Worm (Caenorhabditis elegans): ENCODE data around the gene T20D4.7.

T20D4.7 gene

DNA sequence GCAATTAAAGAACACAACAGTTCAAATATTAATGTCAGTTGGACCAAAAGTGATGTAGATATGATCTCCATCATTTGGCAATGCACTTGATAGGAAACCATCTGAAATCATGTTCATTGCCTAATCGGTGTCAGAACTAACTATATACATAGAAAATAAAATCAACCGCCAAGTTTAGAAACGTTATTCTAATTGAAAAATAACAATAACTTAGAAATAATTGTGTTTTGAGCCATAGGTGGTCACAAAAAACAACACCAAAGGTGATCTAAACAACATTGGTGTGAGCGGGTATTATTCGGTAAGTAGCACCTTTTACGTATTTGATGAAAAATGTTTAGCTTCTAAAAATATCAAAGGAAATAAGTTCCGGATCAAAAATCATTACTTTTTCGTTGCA, 15.6 kb downstream of the T20D4.7 start, which contains the start of gene srab-21:
TSS of gene srab-21 (minus strand) at position 101 of the 400 bp plus-strand sequence.
- TF ChIP-seq unc-62 (GFP tag; optimal IDR thresholded peaks at IDR 0.05): no peak

DNA sequence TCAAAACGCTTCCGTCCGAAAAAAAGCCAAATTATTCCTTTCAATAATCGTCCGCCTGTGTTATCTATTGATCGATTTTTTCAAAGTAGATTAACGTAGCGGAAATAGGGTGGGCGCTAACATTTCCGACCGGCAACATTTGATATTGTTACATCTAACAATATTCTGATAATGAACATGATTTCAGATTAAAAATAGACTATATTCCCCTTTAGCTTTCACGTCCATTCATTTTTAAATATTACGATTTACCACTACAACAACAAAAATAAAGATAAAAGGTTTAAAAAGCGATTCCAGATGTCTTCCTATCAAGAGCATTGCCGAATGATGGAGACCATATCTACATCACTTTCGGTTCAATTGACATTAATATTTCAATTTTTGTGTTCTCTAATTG, 17.4 kb downstream of the T20D4.7 start, which contains the start of gene srab-22:
TSS of gene srab-22 (plus strand) at position 301 of the 400 bp plus-strand sequence.
- TF ChIP-seq unc-62 (GFP tag; optimal IDR thresholded peaks at IDR 0.05): no peak

DNA sequence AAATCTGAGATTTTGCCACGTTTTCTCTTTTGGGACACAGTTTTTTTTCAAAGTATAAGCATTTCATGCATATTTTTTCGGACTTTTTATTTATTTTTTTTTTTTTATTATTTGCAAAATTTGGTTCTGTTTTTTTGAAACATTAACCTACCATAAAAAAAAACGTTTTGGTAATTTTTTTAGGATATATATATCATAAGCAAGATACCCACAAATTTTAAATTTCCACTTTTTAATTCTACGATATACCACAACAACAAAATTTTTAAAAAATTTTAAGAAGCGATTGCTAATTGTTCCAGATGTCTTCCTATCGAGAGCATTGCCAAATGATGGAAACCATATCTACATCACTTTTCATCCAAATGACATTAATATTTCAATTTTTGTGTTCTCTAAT, 20.0 kb downstream of the T20D4.7 start, which contains the start of gene srab-20:
TSS of gene srab-20 (plus strand) at position 301 of the 400 bp plus-strand sequence.
- no peak for TF ChIP-seq unc-62 (GFP tag; optimal IDR thresholded peaks at IDR 0.05)

DNA sequence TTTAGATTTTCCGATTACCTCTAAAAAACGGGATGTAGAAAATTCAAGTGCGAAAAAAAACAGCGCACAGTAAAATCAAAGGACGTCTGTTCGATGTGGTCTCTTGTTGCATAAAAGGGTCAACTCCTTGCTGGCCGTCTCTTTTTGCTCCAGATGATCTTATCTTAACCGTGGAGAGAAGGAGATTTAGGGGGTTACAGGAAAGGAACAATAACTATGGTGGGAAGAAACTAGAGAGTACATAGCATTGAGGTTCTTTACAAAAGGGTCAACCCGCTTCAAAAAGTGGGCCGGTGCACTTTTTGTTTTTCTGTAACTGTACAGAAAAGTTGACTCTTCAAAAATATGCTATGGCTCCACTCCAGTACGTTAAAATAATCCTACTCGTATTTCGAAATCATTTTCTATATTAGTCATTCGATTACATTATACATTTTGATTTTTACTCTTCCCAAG, 22.9 kb downstream of the T20D4.7 start, which contains the start of the genes T20D4.19 and srj-9:
TSS of gene T20D4.19 (minus strand) at position 101 of the 456 bp plus-strand sequence.
TSS of gene srj-9 (plus strand) at position 406 of the 456 bp plus-strand sequence.
- no peak for TF ChIP-seq unc-62 (GFP tag; optimal IDR thresholded peaks at IDR 0.05)

DNA sequence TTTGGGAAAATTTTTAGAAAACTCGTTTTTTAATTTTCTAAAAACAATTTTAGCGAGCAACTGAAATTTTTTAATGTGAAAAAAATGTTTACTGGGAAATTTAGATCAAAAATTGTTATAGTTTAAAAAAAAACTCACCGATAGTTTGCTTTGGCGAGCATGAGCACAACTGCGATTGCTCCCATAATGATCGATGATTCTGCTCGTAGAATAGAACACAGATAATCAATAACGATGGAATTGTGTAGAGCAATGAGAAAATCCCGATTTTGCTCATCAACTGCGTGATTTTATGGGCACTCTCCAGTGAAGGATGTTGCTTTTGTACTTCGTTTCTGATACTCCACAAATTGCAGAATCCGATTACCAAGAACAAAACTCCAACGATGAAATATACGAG, 33.9 kb downstream of the T20D4.7 start:
- TF ChIP-seq unc-62 (GFP tag; optimal IDR thresholded peaks at IDR 0.05): no peak

DNA sequence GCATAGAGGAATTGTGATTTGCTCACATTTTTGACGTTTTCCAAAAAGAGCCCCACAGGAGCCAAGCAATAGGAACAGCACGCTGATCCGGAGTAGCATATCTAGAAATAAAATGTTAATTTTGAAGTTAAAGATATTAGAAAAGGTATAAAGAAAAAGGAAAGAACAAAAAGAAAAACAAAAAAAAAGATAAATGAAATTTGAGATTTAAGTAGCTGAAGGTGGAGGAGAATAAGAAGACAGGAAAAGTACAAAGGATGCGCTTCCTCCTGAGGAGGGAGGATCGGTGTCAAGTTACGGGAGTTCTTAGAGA, 36.0 kb downstream of the T20D4.7 start, which contains the start of gene cfz-2:
TSS of gene cfz-2 (minus strand) at position 101 of the 313 bp plus-strand sequence.
- TF ChIP-seq unc-62 (GFP tag; optimal IDR thresholded peaks at IDR 0.05): no peak

DNA sequence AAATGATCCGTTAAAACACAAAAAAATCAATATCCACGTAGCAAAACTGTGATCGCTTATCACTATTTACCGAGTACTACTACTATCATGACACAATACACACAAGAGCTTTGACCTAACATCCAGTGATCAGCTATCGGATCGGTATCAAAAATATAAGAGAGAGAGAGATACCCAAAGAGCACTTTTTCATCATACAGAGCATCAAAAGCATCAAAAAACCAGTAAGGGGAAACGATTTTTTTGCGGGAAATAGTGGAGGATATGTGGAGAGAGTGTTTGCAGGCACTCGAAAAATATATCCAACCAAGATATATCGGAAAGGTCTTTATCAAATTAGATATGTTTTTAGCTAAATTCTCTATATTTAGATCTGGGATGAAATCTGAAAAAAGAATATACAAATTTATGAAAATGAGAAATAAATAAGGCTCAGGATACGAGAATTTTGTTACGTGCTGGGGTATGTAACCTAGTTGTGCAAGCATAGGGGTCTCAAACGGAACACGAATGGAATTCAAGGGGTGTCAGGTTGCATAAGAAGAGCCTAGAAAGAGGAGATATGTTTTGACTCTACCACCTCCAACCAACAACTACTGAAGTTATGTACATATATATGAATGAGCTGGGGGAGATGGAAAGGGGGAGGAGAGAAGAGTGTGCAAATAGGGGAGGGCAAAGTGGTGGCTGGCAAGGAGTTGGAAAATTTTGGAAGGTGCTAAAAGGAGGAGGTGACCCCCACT, 36.6 kb downstream of the T20D4.7 start:
- no peak for TF ChIP-seq unc-62 (GFP tag; optimal IDR thresholded peaks at IDR 0.05)

DNA sequence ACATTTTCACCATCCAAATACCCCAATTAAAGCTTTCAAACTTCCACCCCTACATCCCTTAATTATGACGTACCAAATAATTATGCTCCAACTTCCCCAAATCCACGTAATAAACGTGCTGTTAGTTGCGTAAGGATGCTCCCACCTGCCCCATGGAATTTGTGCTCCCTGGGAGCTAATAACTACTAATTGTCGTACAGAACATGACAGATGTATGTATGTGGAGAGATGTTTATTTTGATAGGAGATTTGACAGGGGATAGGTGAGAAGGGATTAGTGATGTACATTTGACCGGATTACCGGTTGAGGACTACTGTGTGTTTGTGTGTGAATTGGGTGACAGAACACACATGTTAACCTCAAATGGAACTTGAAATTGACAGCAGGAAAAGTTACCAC, 41.1 kb downstream of the T20D4.7 start:
- TF ChIP-seq unc-62 (GFP tag; optimal IDR thresholded peaks at IDR 0.05): no peak

DNA sequence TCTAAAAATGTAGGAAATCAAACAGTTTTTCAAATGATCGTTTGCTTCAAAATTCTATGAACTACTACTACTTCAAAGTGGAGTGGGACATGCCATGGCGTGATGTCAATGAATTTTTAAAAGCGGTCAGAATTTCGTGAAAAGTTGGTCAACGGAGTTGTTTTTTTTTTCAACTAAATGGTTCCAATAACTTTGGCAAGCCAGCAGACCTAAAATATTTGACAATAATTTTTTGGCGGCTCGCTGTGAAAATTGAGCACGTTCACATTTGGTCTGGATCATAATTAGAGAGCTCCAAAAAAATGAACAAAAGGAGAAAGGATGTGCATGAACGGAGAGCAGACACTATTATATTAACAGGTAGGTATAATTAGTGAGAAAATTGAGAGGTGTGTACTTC, 41.6 kb downstream of the T20D4.7 start:
- no peak for TF ChIP-seq unc-62 (GFP tag; optimal IDR thresholded peaks at IDR 0.05)

DNA sequence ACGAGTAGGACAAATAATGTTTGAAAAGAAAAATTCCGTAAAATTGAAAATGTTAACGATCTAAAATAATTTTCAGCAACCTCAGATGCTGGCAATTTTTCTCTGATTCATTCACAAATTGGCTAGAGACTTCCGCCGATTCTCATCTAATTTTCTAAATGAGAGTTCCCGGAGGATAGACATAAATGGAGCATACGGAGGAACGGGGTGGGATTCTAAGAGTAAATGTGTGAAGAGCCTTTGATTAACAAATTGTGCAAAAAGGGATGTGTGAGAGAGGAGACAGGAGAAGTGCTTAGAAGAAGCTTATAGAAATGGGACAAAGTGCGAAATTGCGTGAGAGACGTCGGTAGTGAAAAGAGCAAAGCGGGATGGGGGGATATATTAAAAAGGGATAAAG, 42.9 kb downstream of the T20D4.7 start:
- TF ChIP-seq unc-62 (GFP tag; optimal IDR thresholded peaks at IDR 0.05): no peak

DNA sequence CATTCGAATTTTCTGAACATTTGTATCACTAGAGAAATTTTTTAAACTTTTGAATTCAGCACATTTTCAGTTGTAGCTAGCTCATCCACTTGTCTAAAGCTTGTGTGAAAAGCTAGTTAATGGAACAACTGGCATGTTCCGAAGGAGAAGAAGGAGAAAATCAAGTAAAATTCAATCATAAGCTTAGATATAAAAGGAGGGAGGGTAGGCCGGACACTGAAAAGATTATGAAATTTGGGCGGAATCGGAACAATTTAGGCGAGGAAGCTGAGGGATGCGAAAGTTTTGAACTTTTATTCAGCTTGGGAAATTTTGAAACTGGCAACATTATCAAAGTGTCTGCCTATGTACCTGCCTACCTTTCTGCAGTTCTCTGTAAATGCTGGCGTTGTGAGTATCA, 43.8 kb downstream of the T20D4.7 start:
- TF ChIP-seq unc-62 (GFP tag; optimal IDR thresholded peaks at IDR 0.05): no peak

DNA sequence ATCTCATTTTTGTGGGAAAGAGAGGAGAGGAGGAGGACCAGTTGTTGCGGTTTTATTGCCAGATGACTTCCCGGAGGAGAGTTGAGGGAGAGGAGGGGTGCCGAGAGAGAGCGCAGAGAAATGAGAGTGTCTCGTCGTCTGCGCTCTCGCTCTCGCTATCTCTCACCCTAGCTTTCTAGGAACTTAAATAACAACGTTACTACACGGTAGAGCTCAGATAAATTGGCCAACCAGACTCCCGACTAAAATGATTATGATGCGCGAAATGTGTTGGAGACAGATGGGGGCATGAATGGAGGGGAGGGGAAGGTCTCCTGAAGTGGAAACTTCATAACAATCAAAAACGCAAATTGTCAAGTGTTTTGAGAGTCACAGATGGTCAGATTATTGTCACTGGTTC, 45.9 kb downstream of the T20D4.7 start:
- no peak for TF ChIP-seq unc-62 (GFP tag; optimal IDR thresholded peaks at IDR 0.05)

DNA sequence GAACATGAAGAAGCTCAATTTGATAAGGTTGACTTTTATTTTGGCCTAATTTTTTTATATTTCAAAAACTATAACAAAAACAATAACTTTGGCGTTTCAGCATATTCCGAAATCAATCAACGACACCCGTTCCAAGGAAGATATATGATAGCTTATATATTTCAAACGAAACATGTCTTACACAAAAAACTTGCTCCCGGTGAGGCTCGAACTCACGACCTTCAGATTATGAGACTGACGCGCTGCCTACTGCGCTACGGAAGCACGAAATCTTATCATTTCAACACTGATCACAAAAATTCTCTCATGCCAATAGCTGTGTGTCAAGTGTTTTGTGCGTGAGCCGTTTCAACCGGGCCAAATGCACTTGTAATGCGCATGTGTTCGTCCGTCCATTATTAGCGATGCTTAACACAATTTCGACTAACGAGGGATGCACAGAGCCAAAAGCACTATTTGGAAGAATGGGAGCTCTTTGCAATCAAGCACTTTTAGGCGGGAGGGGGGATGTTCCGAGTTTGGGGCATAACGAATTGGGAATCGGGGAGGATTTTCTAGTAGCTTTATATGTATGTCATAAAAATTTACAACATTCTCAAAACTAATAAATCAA, 46.5 kb downstream of the T20D4.7 start:
- TF ChIP-seq unc-62 (GFP tag; optimal IDR thresholded peaks at IDR 0.05): no peak
